ENCODE assay signal across 2 worm cellular contexts in the genomic region with DNA sequence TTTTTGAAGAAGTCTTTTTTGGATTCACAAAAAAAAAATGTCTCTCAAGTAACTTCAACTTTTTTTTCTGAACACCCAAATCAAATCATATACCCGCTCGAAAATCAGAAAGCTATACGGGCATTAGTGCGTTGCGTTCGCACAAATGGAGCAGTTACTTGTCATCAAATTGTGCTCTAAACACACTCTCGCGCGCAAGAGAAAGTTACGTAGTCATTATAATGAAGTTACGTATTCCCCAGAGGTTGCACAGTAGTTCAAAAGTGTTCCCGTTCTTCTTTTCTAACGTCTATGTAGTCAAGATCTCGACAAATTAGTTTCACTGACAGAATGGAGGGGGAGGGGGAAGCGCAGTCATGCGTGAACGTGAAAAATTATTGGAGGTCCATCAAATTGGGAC.
TF ChIP-seq lines count a peak whose summit lies in the region.

No protein-coding gene starts in this region.

TF ChIP-seq in whole organism, late embryonic, 69 proteins besides CTCF, POLR2A, EP300 and RAD21:
- peak; percentile 68 for TF ChIP-seq unc-42 (tag; optimal IDR thresholded peaks at IDR 0.05; lab: Kevin White, UChicago)
- TF ChIP-seq che-1 (tag; optimal IDR thresholded peaks at IDR 0.05; lab: Kevin White, UChicago): no peak

TF ChIP-seq in whole organism, mixed stage, embryonic, 35 proteins besides CTCF, POLR2A, EP300 and RAD21:
- TF ChIP-seq bed-3 (GFP tag; optimal IDR thresholded peaks at IDR 0.05; lab: Kevin White, UChicago) (no peak), ces-1 (GFP tag; optimal IDR thresholded peaks at IDR 0.05; lab: Kevin White, UChicago) (peak; percentile 82), hlh-1 (tag; optimal IDR thresholded peaks at IDR 0.05; lab: Kevin White, UChicago) (no peak)
